Fruit fly (Drosophila melanogaster) whole organism, embryonic: ENCODE measurements around the gene CG33654.

ENCODE experiments used
- ATbp ChIP-seq: fragments of 200-800 bp; sonication (Bioruptor generic); optimal IDR thresholded peaks from 2 replicates; lab custom pipeline; 2017; ENCODE audit warnings: missing biosample characterization, mild to moderate bottlenecking, missing genetic modification characterization, missing genetic modification reagents
- Adf1 ChIP-seq: fragments of 200-800 bp; sonication (Bioruptor generic); IDR thresholded peaks from 2 replicates; pipeline ENCODE4 v1.3.6; 2022; ENCODE audit warnings: missing biosample characterization, missing genetic modification characterization
- Awh ChIP-seq: fragments of 200-800 bp; sonication (Bioruptor generic); IDR thresholded peaks from 2 replicates; pipeline ENCODE4, ENCODE4 v1.3.6; 2022; ENCODE audit warnings: missing biosample characterization, missing genetic modification characterization
- CG10321 ChIP-seq: fragments of 200-800 bp; sonication (Bioruptor generic); IDR thresholded peaks from 2 replicates; pipeline ENCODE4 v1.3.6; 2022; ENCODE audit warnings: missing biosample characterization, missing genetic modification characterization
- CG10431 ChIP-seq: fragments of 200-800 bp; sonication (Bioruptor generic); optimal IDR thresholded peaks from 3 replicates; lab custom pipeline; 2018; ENCODE audit warnings: missing biosample characterization, mild to moderate bottlenecking, missing genetic modification characterization
- CG10543 ChIP-seq: fragments of 200-800 bp; sonication (Bioruptor generic); optimal IDR thresholded peaks from 3 replicates; lab custom pipeline; 2017; ENCODE audit warnings: missing biosample characterization, mild to moderate bottlenecking, missing genetic modification characterization, moderate library complexity
- CG12299 ChIP-seq: fragments of 200-800 bp; sonication (Bioruptor generic); optimal IDR thresholded peaks from 2 replicates; lab custom pipeline; 2018; ENCODE audit warnings: missing biosample characterization, mild to moderate bottlenecking, missing genetic modification characterization
- CG13123 ChIP-seq: fragments of 200-800 bp; sonication (Bioruptor generic); optimal IDR thresholded peaks from 2 replicates; lab custom pipeline; 2016; ENCODE audit warnings: missing biosample characterization, missing genetic modification characterization
- CG13287 ChIP-seq: fragments of 200-800 bp; sonication (Bioruptor generic); IDR thresholded peaks from 2 replicates; pipeline ENCODE4 v1.3.6; 2022; ENCODE audit warnings: missing biosample characterization, missing genetic modification characterization; ENCODE audit not compliant: partially characterized antibody
- CG14014 ChIP-seq: fragments of 200-800 bp; sonication (Bioruptor generic); IDR thresholded peaks from 2 replicates; pipeline ENCODE4 v1.3.6; 2022; ENCODE audit warnings: missing biosample characterization, missing genetic modification characterization
- CG14710 ChIP-seq: fragments of 200-800 bp; sonication (Bioruptor generic); optimal IDR thresholded peaks from 3 replicates; lab custom pipeline; 2019; ENCODE audit warnings: missing biosample characterization, mild to moderate bottlenecking, missing genetic modification characterization, moderate library complexity
- CG17829 ChIP-seq: fragments of 200-800 bp; optimal IDR thresholded peaks from 2 replicates; lab custom pipeline; 2019; ENCODE audit warnings: missing biosample characterization, mild to moderate bottlenecking, missing genetic modification characterization, moderate library complexity
- CG18476 ChIP-seq: fragments of 200-800 bp; sonication (Bioruptor generic); optimal IDR thresholded peaks from 2 replicates; lab custom pipeline; 2016; ENCODE audit warnings: missing biosample characterization, mild to moderate bottlenecking, missing genetic modification characterization
- CG18599 ChIP-seq: fragments of 200-800 bp; sonication (Bioruptor generic); optimal IDR thresholded peaks from 3 replicates; lab custom pipeline; 2017; ENCODE audit warnings: missing biosample characterization, missing genetic modification characterization, mild to moderate bottlenecking, moderate library complexity, missing genetic modification reagents
- CG2875 ChIP-seq: fragments of 200-800 bp; sonication (Bioruptor generic); optimal IDR thresholded peaks from 2 replicates; lab custom pipeline; 2017; ENCODE audit warnings: missing biosample characterization, mild to moderate bottlenecking, missing genetic modification characterization, missing genetic modification reagents
- CG32767 ChIP-seq: fragments of 200-800 bp; sonication (Bioruptor generic); IDR thresholded peaks from 2 replicates; pipeline ENCODE4 v1.3.6; 2022; ENCODE audit warnings: missing biosample characterization, missing genetic modification characterization
- CG6854 ChIP-seq: fragments of 200-800 bp; sonication (Bioruptor generic); optimal IDR thresholded peaks from 3 replicates; lab custom pipeline; 2017; ENCODE audit warnings: missing biosample characterization, mild to moderate bottlenecking, missing genetic modification characterization
- CG7963 ChIP-seq: fragments of 200-800 bp; sonication (Bioruptor generic); IDR thresholded peaks from 3 replicates; pipeline ENCODE4 v1.3.6; 2022; ENCODE audit warnings: missing biosample characterization, missing genetic modification characterization; ENCODE audit not compliant: partially characterized antibody
- CG8089 ChIP-seq: fragments of 200-800 bp; sonication (Bioruptor generic); optimal IDR thresholded peaks from 3 replicates; lab custom pipeline; 2016; ENCODE audit warnings: missing biosample characterization, missing genetic modification characterization
- CG8281 ChIP-seq: fragments of 200-800 bp; sonication (Bioruptor generic); optimal IDR thresholded peaks from 2 replicates; lab custom pipeline; 2018; ENCODE audit warnings: missing biosample characterization, mild to moderate bottlenecking, missing genetic modification characterization, moderate library complexity
- CG9932 ChIP-seq: fragments of 200-800 bp; sonication (Bioruptor generic); IDR thresholded peaks from 2 replicates; pipeline ENCODE4 v1.3.6; 2022; ENCODE audit warnings: missing biosample characterization, missing genetic modification characterization
- Dref ChIP-seq: fragments of 200-800 bp; sonication (Bioruptor generic); IDR thresholded peaks from 2 replicates; pipeline ENCODE4 v1.3.6; 2022; ENCODE audit warnings: missing biosample characterization, missing genetic modification characterization
- ERR ChIP-seq: fragments of 200-800 bp; sonication (Bioruptor generic); optimal IDR thresholded peaks from 2 replicates; lab custom pipeline; 2016; ENCODE audit warnings: missing biosample characterization, missing genetic modification characterization
- Ets97D ChIP-seq: fragments of 200-800 bp; sonication (Bioruptor generic); optimal IDR thresholded peaks from 3 replicates; lab custom pipeline; 2016; ENCODE audit warnings: missing biosample characterization, missing genetic modification characterization
- HHEX ChIP-seq: fragments of 200-800 bp; sonication (Bioruptor generic); optimal IDR thresholded peaks from 3 replicates; lab custom pipeline; 2017; ENCODE audit warnings: missing biosample characterization, mild to moderate bottlenecking, missing genetic modification characterization, missing genetic modification reagents
- HLH4C ChIP-seq: fragments of 200-800 bp; sonication (Bioruptor generic); IDR thresholded peaks from 3 replicates; pipeline ENCODE4 v1.3.6; 2022; ENCODE audit warnings: missing biosample characterization, missing genetic modification characterization; ENCODE audit not compliant: partially characterized antibody
- Hand ChIP-seq: fragments of 200-800 bp; sonication (Bioruptor generic); optimal IDR thresholded peaks from 2 replicates; lab custom pipeline; 2017; ENCODE audit warnings: mild to moderate bottlenecking, missing biosample characterization, missing genetic modification reagents, missing genetic modification characterization
- MBD-R2 ChIP-seq: fragments of 200-800 bp; sonication (Bioruptor generic); IDR thresholded peaks from 2 replicates; pipeline ENCODE4 v1.3.6; 2022; ENCODE audit warnings: missing biosample characterization, missing genetic modification characterization
- MTF-1 ChIP-seq: fragments of 200-800 bp; sonication (Bioruptor generic); optimal IDR thresholded peaks from 2 replicates; lab custom pipeline; 2018; ENCODE audit warnings: missing biosample characterization, mild to moderate bottlenecking, missing genetic modification characterization, borderline replicate concordance
- Med ChIP-seq: fragments of 200-800 bp; sonication (Bioruptor generic); peaks from one replicate; lab custom pipeline; 2016; ENCODE audit warnings: missing biosample characterization, missing genetic modification characterization, mild to moderate bottlenecking, inconsistent platforms, moderate library complexity
- TFAM ChIP-seq: fragments of 200-800 bp; sonication (Bioruptor generic); optimal IDR thresholded peaks from 2 replicates; lab custom pipeline; 2017; ENCODE audit warnings: missing biosample characterization, missing genetic modification characterization, inconsistent platforms
- aop ChIP-seq: fragments of 200-800 bp; sonication (Bioruptor generic); IDR thresholded peaks from 2 replicates; pipeline ENCODE4 v1.3.6; 2022; ENCODE audit warnings: missing biosample characterization, missing genetic modification characterization
- ash1 ChIP-seq: fragments of 200-800 bp; sonication (Bioruptor generic); optimal IDR thresholded peaks from 2 replicates; lab custom pipeline; 2018; ENCODE audit warnings: missing biosample characterization, mild to moderate bottlenecking, missing genetic modification characterization
- bbx ChIP-seq: fragments of 200-800 bp; sonication (Bioruptor generic); IDR thresholded peaks from 2 replicates; pipeline ENCODE4 v1.3.6; 2022; ENCODE audit warnings: missing biosample characterization, missing genetic modification characterization; ENCODE audit not compliant: partially characterized antibody
- chm ChIP-seq: fragments of 200-800 bp; sonication (Bioruptor generic); IDR thresholded peaks from 2 replicates; pipeline ENCODE4 v1.3.6; 2022; ENCODE audit warnings: missing biosample characterization, missing genetic modification characterization
- crol ChIP-seq: fragments of 200-800 bp; sonication (Bioruptor generic); IDR thresholded peaks from 2 replicates; pipeline ENCODE4 v1.3.6; 2022; ENCODE audit warnings: missing biosample characterization, missing genetic modification characterization
- fu2 ChIP-seq: fragments of 200-800 bp; sonication (Bioruptor generic); optimal IDR thresholded peaks from 2 replicates; lab custom pipeline; 2016; ENCODE audit warnings: missing biosample characterization, missing genetic modification characterization
- grau ChIP-seq: fragments of 200-800 bp; optimal IDR thresholded peaks from 3 replicates; lab custom pipeline; 2019; ENCODE audit warnings: missing biosample characterization, mild to moderate bottlenecking, missing genetic modification characterization, moderate library complexity
- gro ChIP-seq: fragments of 200-800 bp; sonication (Bioruptor generic); optimal IDR thresholded peaks from 2 replicates; lab custom pipeline; 2016; ENCODE audit warnings: missing biosample characterization, missing genetic modification characterization
- mam ChIP-seq: fragments of 200-800 bp; sonication (Bioruptor generic); optimal IDR thresholded peaks from 3 replicates; lab custom pipeline; 2016; ENCODE audit warnings: missing biosample characterization, missing genetic modification characterization
- oc ChIP-seq: fragments of 200-800 bp; sonication (Bioruptor generic); optimal IDR thresholded peaks from 2 replicates; lab custom pipeline; 2018; ENCODE audit warnings: missing biosample characterization, mild to moderate bottlenecking, missing genetic modification characterization, moderate library complexity
- onecut ChIP-seq: fragments of 200-800 bp; sonication (Bioruptor generic); IDR thresholded peaks from 2 replicates; pipeline ENCODE4 v1.3.6; 2022; ENCODE audit warnings: missing biosample characterization, missing genetic modification characterization
- pita ChIP-seq: fragments of 200-800 bp; sonication (Bioruptor generic); optimal IDR thresholded peaks from 2 replicates; lab custom pipeline; 2017; ENCODE audit warnings: missing biosample characterization, mild to moderate bottlenecking, missing genetic modification characterization
- pnt ChIP-seq: fragments of 200-800 bp; sonication (Bioruptor generic); optimal IDR thresholded peaks from 3 replicates; lab custom pipeline; 2016; ENCODE audit warnings: missing biosample characterization, missing genetic modification characterization
- repo ChIP-seq: fragments of 200-800 bp; sonication (Bioruptor generic); optimal IDR thresholded peaks from 2 replicates; lab custom pipeline; 2016; ENCODE audit warnings: missing biosample characterization, missing genetic modification characterization
- rib ChIP-seq: fragments of 200-800 bp; sonication (Bioruptor generic); IDR thresholded peaks from 2 replicates; pipeline ENCODE4 v1.3.6; 2022; ENCODE audit warnings: missing biosample characterization, missing genetic modification characterization
- row ChIP-seq: fragments of 200-800 bp; sonication (Bioruptor generic); IDR thresholded peaks from 3 replicates; pipeline ENCODE4 v1.3.6; 2022; ENCODE audit warnings: missing biosample characterization, missing genetic modification characterization
- sc ChIP-seq, 3 experiments: fragments of >200 bp in 2 of 3; fragments of 200-800 bp in 1 of 3; sonication (Bioruptor generic) in 1 of 3; optimal IDR thresholded peaks; 2 replicates in 2 of 3; 3 replicates in 1 of 3; lab custom pipeline; 2017; ENCODE audit warnings: mild to moderate bottlenecking in 1 of 3, missing biosample characterization in 1 of 3, missing genetic modification characterization in 1 of 3, missing genetic modification reagents in 1 of 3
- unc-4 ChIP-seq: fragments of 200-800 bp; sonication (Bioruptor generic); IDR thresholded peaks from 2 replicates; pipeline ENCODE4 v1.3.6; 2022; ENCODE audit warnings: missing biosample characterization, missing genetic modification characterization; ENCODE audit not compliant: partially characterized antibody
- wdn ChIP-seq: fragments of 200-800 bp; sonication (Bioruptor generic); IDR thresholded peaks from 2 replicates; pipeline ENCODE4 v1.3.6; 2022; ENCODE audit warnings: missing biosample characterization, missing genetic modification characterization

CG33654 gene

DNA sequence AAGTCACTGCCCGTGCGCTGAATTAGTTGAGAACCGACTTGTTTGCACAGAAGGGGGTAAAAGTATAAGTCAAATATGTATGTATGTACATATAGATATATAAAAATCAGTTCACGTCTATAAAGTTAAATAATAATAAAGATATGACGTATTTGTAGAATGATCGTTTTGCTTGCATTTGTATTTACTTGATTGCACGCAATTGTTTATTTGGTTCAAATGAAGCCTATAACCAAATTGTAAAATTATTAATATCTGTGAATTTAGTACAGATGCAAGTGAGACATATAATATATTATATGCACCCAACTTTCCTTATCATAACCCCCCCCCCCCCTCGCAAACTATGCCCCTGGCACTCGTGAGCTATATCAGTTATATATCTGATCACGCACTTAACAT, 17.5 kb upstream of the CG33654 start (continued):
- TF ChIP-seq CG10321 (GFP tag; lab: Robert Waterston, UW), result no peak
- TF ChIP-seq Awh (GFP tag; lab: Robert Waterston, UW), result no peak
- no peak for TF ChIP-seq MTF-1
- no peak for TF ChIP-seq ERR (GFP tag; lab: Kevin White, UChicago)
- TF ChIP-seq HHEX, result peak; percentile 55
- no peak for TF ChIP-seq pnt
- TF ChIP-seq HLH4C, result no peak
- peak; percentile 86 for TF ChIP-seq Med (GFP tag; lab: Kevin White, UChicago)
- TF ChIP-seq CG8089 (GFP tag; lab: Kevin White, UChicago), result no peak
- no peak for TF ChIP-seq Dref (GFP tag; lab: Robert Waterston, UW)
- peak; percentile 63 for TF ChIP-seq grau
- TF ChIP-seq aop (GFP tag; lab: Robert Waterston, UW), result no peak
- peak; percentile 57 for TF ChIP-seq Hand
- no peak for TF ChIP-seq Ets97D (GFP tag; lab: Kevin White, UChicago)
- TF ChIP-seq CG18599 (GFP tag; lab: Kevin White, UChicago), result peak; percentile 89
- peak; percentile 67 for TF ChIP-seq ATbp (GFP tag; lab: Kevin White, UChicago)
- TF ChIP-seq CG10543 (GFP tag; lab: Kevin White, UChicago), result peak; percentile 67
- no peak for TF ChIP-seq TFAM
- no peak for TF ChIP-seq CG12299 (tag; lab: Kevin White, UChicago)
- TF ChIP-seq CG2875 (GFP tag; lab: Kevin White, UChicago), result peak; percentile 8
- TF ChIP-seq CG14014 (GFP tag; lab: Robert Waterston, UW), result no peak
- no peak for TF ChIP-seq bbx (GFP tag; lab: Robert Waterston, UW)
- no peak for TF ChIP-seq CG32767
- no peak for TF ChIP-seq repo (GFP tag; lab: Kevin White, UChicago)
- no peak for TF ChIP-seq onecut (GFP tag; lab: Robert Waterston, UW)
- TF ChIP-seq sc (optimal IDR thresholded peaks at IDR 0.05; lab: Kevin White, UChicago), result no peak
- TF ChIP-seq sc (GFP tag; optimal IDR thresholded peaks at IDR 0.05; lab: Kevin White, UChicago), result no peak
- 0 out of 2 replicates have a peak, but pooled peaks have one; percentile 34 for TF ChIP-seq wdn (GFP tag; lab: Robert Waterston, UW)
- peak; percentile 29 for TF ChIP-seq CG10431
- no peak for TF ChIP-seq chm (GFP tag; lab: Robert Waterston, UW)
- no peak for TF ChIP-seq unc-4 (GFP tag; lab: Robert Waterston, UW)
- TF ChIP-seq row (GFP tag; lab: Robert Waterston, UW), result 0 out of 3 replicates have a peak, but pooled peaks have one; percentile 14
- TF ChIP-seq CG13287 (GFP tag; lab: Robert Waterston, UW), result no peak
- TF ChIP-seq mam (GFP tag; lab: Kevin White, UChicago), result no peak
- no peak for TF ChIP-seq Adf1
- TF ChIP-seq CG7963 (GFP tag; lab: Robert Waterston, UW), result no peak
- TF ChIP-seq crol (GFP tag; lab: Robert Waterston, UW), result 0 out of 2 replicates have a peak, but pooled peaks have one; percentile 19
- no peak for TF ChIP-seq CG18476 (GFP tag; lab: Kevin White, UChicago)
- TF ChIP-seq oc (tag; lab: Kevin White, UChicago), result no peak
- no peak for TF ChIP-seq fu2 (GFP tag; lab: Kevin White, UChicago)
- TF ChIP-seq gro (GFP tag; lab: Kevin White, UChicago), result no peak
- no peak for TF ChIP-seq CG13123 (GFP tag; lab: Kevin White, UChicago)
- peak; percentile 19 for TF ChIP-seq CG14710 (tag; lab: Kevin White, UChicago)
- peak; percentile 11; the same call in 1 of the 2 replicates for TF ChIP-seq MBD-R2 (GFP tag; lab: Robert Waterston, UW)
- TF ChIP-seq rib (GFP tag; lab: Robert Waterston, UW), result no peak
- peak; percentile 24 for TF ChIP-seq CG8281
- no peak for TF ChIP-seq ash1
- peak; percentile 66 for TF ChIP-seq CG9932 (GFP tag; lab: Robert Waterston, UW)
- peak; percentile 44 for TF ChIP-seq CG6854 (GFP tag; lab: Kevin White, UChicago)
- TF ChIP-seq CG17829 (tag; lab: Kevin White, UChicago), result no peak
- no peak for TF ChIP-seq pita (GFP tag; lab: Kevin White, UChicago)
